Fruit fly (Drosophila melanogaster) whole organism, embryonic: ENCODE results near the gene VhaSFD.

Source experiments
- Adf1 ChIP-seq: fragments of 200-800 bp; sonication (Bioruptor generic); IDR thresholded peaks from 2 replicates; pipeline ENCODE4 v1.3.6; 2022; ENCODE audit warnings: missing biosample characterization, missing genetic modification characterization
- Atf6 ChIP-seq: fragments of 200-800 bp; sonication (Bioruptor generic); IDR thresholded peaks from 2 replicates; pipeline ENCODE4 v1.3.6; 2022; ENCODE audit warnings: missing biosample characterization, missing genetic modification characterization
- B-H1 ChIP-seq: fragments of 200-800 bp; sonication (Bioruptor generic); IDR thresholded peaks from 3 replicates; pipeline ENCODE4 v1.3.6; 2022; ENCODE audit warnings: missing biosample characterization, missing genetic modification characterization
- Bdp1 ChIP-seq: fragments of 200-800 bp; sonication (Bioruptor generic); optimal IDR thresholded peaks from 3 replicates; lab custom pipeline; 2016; ENCODE audit warnings: missing biosample characterization, missing genetic modification characterization
- Blimp-1 ChIP-seq: fragments of 200-800 bp; sonication (Bioruptor generic); optimal IDR thresholded peaks from 3 replicates; lab custom pipeline; 2018; ENCODE audit warnings: missing biosample characterization, missing genetic modification characterization, mild to moderate bottlenecking, moderate library complexity, missing genetic modification reagents
- CG10979 ChIP-seq: fragments of 200-800 bp; sonication (Bioruptor generic); optimal IDR thresholded peaks from 2 replicates; lab custom pipeline; 2018; ENCODE audit warnings: missing biosample characterization, mild to moderate bottlenecking, missing genetic modification characterization, moderate library complexity
- CG11093 ChIP-seq: fragments of 200-800 bp; sonication (Bioruptor generic); IDR thresholded peaks from 3 replicates; pipeline ENCODE4 v1.3.6; 2022; ENCODE audit warnings: missing biosample characterization, missing genetic modification characterization
- CG11723 ChIP-seq: fragments of 200-800 bp; sonication (Bioruptor generic); optimal IDR thresholded peaks from 2 replicates; lab custom pipeline; 2017; ENCODE audit warnings: missing biosample characterization, mild to moderate bottlenecking, missing genetic modification characterization
- CG12942 ChIP-seq: fragments of 200-800 bp; sonication (Bioruptor generic); optimal IDR thresholded peaks from 3 replicates; lab custom pipeline; 2016; ENCODE audit warnings: missing biosample characterization, missing genetic modification characterization
- CG14860 ChIP-seq: fragments of 200-800 bp; sonication (Bioruptor generic); IDR thresholded peaks from 3 replicates; pipeline ENCODE4 v1.3.6; 2022; ENCODE audit warnings: missing biosample characterization, missing genetic modification characterization; ENCODE audit not compliant: partially characterized antibody
- CG16863 ChIP-seq: fragments of 200-800 bp; sonication (Bioruptor generic); optimal IDR thresholded peaks from 3 replicates; lab custom pipeline; 2016; ENCODE audit warnings: missing biosample characterization, missing genetic modification characterization
- CG17568 ChIP-seq: fragments of 200-800 bp; sonication (Bioruptor generic); optimal IDR thresholded peaks from 2 replicates; lab custom pipeline; 2018; ENCODE audit warnings: missing biosample characterization, mild to moderate bottlenecking, missing genetic modification characterization, moderate library complexity
- CG1792 ChIP-seq: fragments of 200-800 bp; sonication (Bioruptor generic); optimal IDR thresholded peaks from 2 replicates; lab custom pipeline; 2016; ENCODE audit warnings: missing biosample characterization, missing genetic modification characterization
- CG30403 ChIP-seq: fragments of 200-800 bp; sonication (Bioruptor generic); optimal IDR thresholded peaks from 3 replicates; lab custom pipeline; 2016; ENCODE audit warnings: missing biosample characterization, missing genetic modification characterization
- CG3281 ChIP-seq: fragments of 200-800 bp; sonication (Bioruptor generic); optimal IDR thresholded peaks from 3 replicates; lab custom pipeline; 2017; ENCODE audit warnings: missing biosample characterization, mild to moderate bottlenecking, missing genetic modification characterization
- CG3995 ChIP-seq: fragments of 200-800 bp; sonication (Bioruptor generic); optimal IDR thresholded peaks from 3 replicates; lab custom pipeline; 2016; ENCODE audit warnings: missing biosample characterization, missing genetic modification characterization
- CG4854 ChIP-seq: fragments of 200-800 bp; sonication (Bioruptor generic); optimal IDR thresholded peaks from 2 replicates; lab custom pipeline; 2016; ENCODE audit warnings: missing biosample characterization, missing genetic modification characterization, inconsistent platforms
- CG5180 ChIP-seq: fragments of 200-800 bp; sonication (Bioruptor generic); optimal IDR thresholded peaks from 3 replicates; lab custom pipeline; 2017; ENCODE audit warnings: missing biosample characterization, missing genetic modification characterization, mild to moderate bottlenecking, moderate library complexity, missing genetic modification reagents
- CG6175 ChIP-seq: fragments of 200-800 bp; sonication (Bioruptor generic); IDR thresholded peaks from 3 replicates; pipeline ENCODE4 v1.3.6; 2022; ENCODE audit warnings: missing biosample characterization, missing genetic modification characterization
- CG6791 ChIP-seq: fragments of 200-800 bp; sonication (Bioruptor generic); IDR thresholded peaks from 3 replicates; pipeline ENCODE4 v1.3.6; 2022; ENCODE audit warnings: missing biosample characterization, missing genetic modification characterization; ENCODE audit not compliant: partially characterized antibody
- CG7271 ChIP-seq: fragments of 200-800 bp; sonication (Bioruptor generic); optimal IDR thresholded peaks from 2 replicates; lab custom pipeline; 2018; ENCODE audit warnings: missing biosample characterization, mild to moderate bottlenecking, missing genetic modification characterization, moderate library complexity
- CG7963 ChIP-seq: fragments of 200-800 bp; sonication (Bioruptor generic); IDR thresholded peaks from 3 replicates; pipeline ENCODE4 v1.3.6; 2022; ENCODE audit warnings: missing biosample characterization, missing genetic modification characterization; ENCODE audit not compliant: partially characterized antibody
- CG7987 ChIP-seq: fragments of 200-800 bp; sonication (Bioruptor generic); optimal IDR thresholded peaks from 2 replicates; lab custom pipeline; 2018; ENCODE audit warnings: missing biosample characterization, mild to moderate bottlenecking, missing genetic modification characterization, moderate library complexity
- D19A ChIP-seq: fragments of 200-800 bp; optimal IDR thresholded peaks from 3 replicates; lab custom pipeline; 2019; ENCODE audit warnings: missing biosample characterization, mild to moderate bottlenecking, missing genetic modification characterization, moderate library complexity
- Dbx ChIP-seq: fragments of 200-800 bp; sonication (Bioruptor generic); IDR thresholded peaks from 3 replicates; pipeline ENCODE4 v1.3.6; 2022; ENCODE audit warnings: missing biosample characterization, missing genetic modification characterization
- Drgx ChIP-seq: fragments of 200-800 bp; sonication (Bioruptor generic); IDR thresholded peaks from 2 replicates; pipeline ENCODE4 v1.3.6; 2022; ENCODE audit warnings: missing biosample characterization, missing genetic modification characterization
- HLHmδ ChIP-seq: fragments of 200-800 bp; sonication (Bioruptor generic); optimal IDR thresholded peaks from 2 replicates; lab custom pipeline; 2018; ENCODE audit warnings: missing biosample characterization, mild to moderate bottlenecking, missing genetic modification characterization, moderate library complexity
- Hsf ChIP-seq: fragments of 200-800 bp; sonication (Bioruptor generic); optimal IDR thresholded peaks from 3 replicates; lab custom pipeline; 2016; ENCODE audit warnings: missing biosample characterization, missing genetic modification characterization
- MESR4 ChIP-seq: fragments of 200-800 bp; sonication (Bioruptor generic); optimal IDR thresholded peaks from 2 replicates; lab custom pipeline; 2018; ENCODE audit warnings: missing biosample characterization, mild to moderate bottlenecking, missing genetic modification characterization, moderate library complexity
- Poxn ChIP-seq: fragments of 200-800 bp; sonication (Bioruptor generic); IDR thresholded peaks from 2 replicates; pipeline ENCODE4 v1.3.6; 2022; ENCODE audit warnings: missing biosample characterization, missing genetic modification characterization
- Ravus ChIP-seq: fragments of 200-800 bp; sonication (Bioruptor generic); IDR thresholded peaks from 2 replicates; pipeline ENCODE4 v1.3.6; 2022; ENCODE audit warnings: missing biosample characterization, missing genetic modification characterization
- Rx ChIP-seq: fragments of 200-800 bp; sonication (Bioruptor generic); IDR thresholded peaks from 2 replicates; pipeline ENCODE4 v1.3.6; 2022; ENCODE audit warnings: missing biosample characterization, missing genetic modification characterization
- abd-A ChIP-seq: fragments of 200-800 bp; sonication (Bioruptor generic); optimal IDR thresholded peaks from 3 replicates; lab custom pipeline; 2019; ENCODE audit warnings: missing biosample characterization, mild to moderate bottlenecking, missing genetic modification characterization, moderate library complexity
- ara ChIP-seq: fragments of 200-800 bp; sonication (Bioruptor generic); IDR thresholded peaks from 2 replicates; pipeline ENCODE4 v1.3.6; 2022; ENCODE audit warnings: missing biosample characterization, missing genetic modification characterization
- ase ChIP-seq: fragments of 200-800 bp; sonication (Bioruptor generic); IDR thresholded peaks from 3 replicates; pipeline ENCODE4 v1.3.6; 2022; ENCODE audit warnings: missing biosample characterization, missing genetic modification characterization
- bab2 ChIP-seq: fragments of 200-800 bp; sonication (Bioruptor generic); optimal IDR thresholded peaks from 2 replicates; lab custom pipeline; 2016; ENCODE audit warnings: missing biosample characterization, missing genetic modification characterization
- crc ChIP-seq: fragments of 200-800 bp; sonication (Bioruptor generic); optimal IDR thresholded peaks from 2 replicates; lab custom pipeline; 2016; ENCODE audit warnings: missing biosample characterization, missing genetic modification characterization
- dmrt11E ChIP-seq: fragments of 200-800 bp; sonication (Bioruptor generic); optimal IDR thresholded peaks from 3 replicates; lab custom pipeline; 2018; ENCODE audit warnings: missing biosample characterization, mild to moderate bottlenecking, missing genetic modification characterization, moderate library complexity
- en ChIP-seq: fragments of 200-800 bp; sonication (Bioruptor generic); optimal IDR thresholded peaks from 2 replicates; lab custom pipeline; 2016; ENCODE audit warnings: missing biosample characterization, missing genetic modification characterization
- ewg ChIP-seq: fragments of 200-800 bp; sonication (Bioruptor generic); optimal IDR thresholded peaks from 3 replicates; lab custom pipeline; 2017; ENCODE audit warnings: mild to moderate bottlenecking, missing biosample characterization, missing genetic modification reagents, missing genetic modification characterization
- exex ChIP-seq: fragments of 200-800 bp; sonication (Bioruptor generic); optimal IDR thresholded peaks from 4 replicates; lab custom pipeline; 2018; ENCODE audit warnings: missing biosample characterization, mild to moderate bottlenecking, missing genetic modification characterization, moderate library complexity
- gfzf ChIP-seq: fragments of 200-800 bp; sonication (Bioruptor generic); optimal IDR thresholded peaks from 2 replicates; lab custom pipeline; 2016; ENCODE audit warnings: missing biosample characterization, mild to moderate bottlenecking, missing genetic modification characterization, moderate library complexity
- pzg ChIP-seq: fragments of 200-800 bp; sonication (Bioruptor generic); optimal IDR thresholded peaks from 3 replicates; lab custom pipeline; 2018; ENCODE audit warnings: missing biosample characterization, mild to moderate bottlenecking, missing genetic modification characterization, moderate library complexity
- salm ChIP-seq: fragments of 200-800 bp; sonication (Bioruptor generic); optimal IDR thresholded peaks from 2 replicates; lab custom pipeline; 2018; ENCODE audit warnings: missing biosample characterization, mild to moderate bottlenecking, missing genetic modification characterization
- sens-2 ChIP-seq: fragments of 200-800 bp; sonication (Bioruptor generic); IDR thresholded peaks from 2 replicates; pipeline ENCODE4 v1.3.6; 2022; ENCODE audit warnings: missing biosample characterization, missing genetic modification characterization
- slbo ChIP-seq: fragments of 200-800 bp; sonication (Bioruptor generic); IDR thresholded peaks from 2 replicates; pipeline ENCODE4 v1.3.6; 2022; ENCODE audit warnings: missing biosample characterization, missing genetic modification characterization
- sob ChIP-seq: fragments of 200-800 bp; sonication (Bioruptor generic); IDR thresholded peaks from 2 replicates; pipeline ENCODE4 v1.3.6; 2022; ENCODE audit warnings: missing biosample characterization, missing genetic modification characterization
- tup ChIP-seq: fragments of 200-800 bp; sonication (Bioruptor generic); optimal IDR thresholded peaks from 2 replicates; lab custom pipeline; 2016; ENCODE audit warnings: missing biosample characterization, mild to moderate bottlenecking, missing genetic modification characterization, moderate library complexity
- vnd ChIP-seq: fragments of 200-800 bp; sonication (Bioruptor generic); IDR thresholded peaks from 3 replicates; pipeline ENCODE4 v1.3.6; 2022; ENCODE audit warnings: missing biosample characterization, missing genetic modification characterization; ENCODE audit not compliant: partially characterized antibody
- zen ChIP-seq: fragments of 200-800 bp; sonication (Bioruptor generic); optimal IDR thresholded peaks from 3 replicates; lab custom pipeline; 2018; ENCODE audit warnings: missing biosample characterization, mild to moderate bottlenecking, missing genetic modification characterization, moderate library complexity

Gene VhaSFD

DNA sequence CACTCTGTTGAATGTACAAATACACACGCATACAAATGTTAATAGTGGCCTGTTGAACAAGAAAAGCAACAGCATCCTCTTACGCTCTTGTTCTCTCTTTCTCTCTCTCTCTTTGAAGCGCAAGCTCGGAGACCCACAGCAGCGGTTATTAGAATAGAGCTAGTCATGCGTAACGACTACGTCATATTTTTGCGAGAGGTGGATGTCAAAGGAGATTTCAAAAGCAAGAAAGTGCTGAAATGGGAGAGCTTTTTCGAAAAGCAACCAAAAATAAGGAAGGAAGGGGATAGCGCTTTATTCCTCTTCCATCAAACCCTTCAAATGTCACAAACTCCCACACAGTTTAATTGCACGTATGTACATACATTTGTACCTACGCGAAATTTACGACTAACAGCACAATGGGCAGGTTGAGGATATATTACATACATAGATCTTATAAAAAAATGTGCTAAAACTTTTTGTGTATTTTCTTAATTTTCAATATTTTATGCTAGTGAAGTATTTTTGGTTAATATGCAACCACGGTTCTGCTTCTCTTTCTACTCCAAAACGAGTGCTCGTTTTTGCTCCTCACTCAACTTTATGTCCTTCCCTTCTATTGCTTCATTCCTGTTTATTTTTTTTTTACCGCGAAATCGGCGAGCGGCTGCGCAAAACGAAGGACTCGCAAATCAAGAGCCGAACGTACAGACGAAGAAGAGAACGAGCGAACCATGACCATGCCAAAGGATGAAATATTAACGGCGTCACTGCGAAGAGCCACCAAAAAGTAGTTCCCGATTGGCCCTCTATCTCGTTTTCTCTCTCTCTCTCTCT is 37.6 kb downstream of the VhaSFD start (continued):
- TF ChIP-seq CG6791 (GFP tag; lab: Robert Waterston, UW) (no peak), zen (no peak), HLHmδ (GFP tag; lab: Kevin White, UChicago) (no peak), CG7963 (no peak), CG7987 (GFP tag; lab: Kevin White, UChicago) (no peak), tup (GFP tag; lab: Kevin White, UChicago) (no peak), vnd (GFP tag; lab: Robert Waterston, UW) (no peak), CG6175 (no peak), Dbx (GFP tag; lab: Robert Waterston, UW) (0 out of 3 replicates have a peak, but pooled peaks have one; percentile 15), CG17568 (GFP tag; lab: Kevin White, UChicago) (peak; percentile 13), Ravus (no peak), CG14860 (GFP tag; lab: Robert Waterston, UW) (no peak), CG12942 (GFP tag; lab: Kevin White, UChicago) (no peak), exex (tag; lab: Kevin White, UChicago) (no peak), B-H1 (GFP tag; lab: Robert Waterston, UW) (no peak), Rx (no peak), abd-A (tag; lab: Kevin White, UChicago) (no peak), CG4854 (GFP tag; lab: Kevin White, UChicago) (peak; percentile 14), CG16863 (no peak), Bdp1 (no peak), CG3281 (GFP tag; lab: Kevin White, UChicago) (no peak), D19A (tag; lab: Kevin White, UChicago) (no peak), slbo (GFP tag; lab: Robert Waterston, UW) (peak; percentile 57), CG11723 (peak; percentile 27), Adf1 (no peak), CG1792 (no peak), dmrt11E (no peak), Atf6 (GFP tag; lab: Robert Waterston, UW) (no peak), bab2 (GFP tag; lab: Kevin White, UChicago) (peak; percentile 26), gfzf (GFP tag; lab: Kevin White, UChicago) (no peak), CG3995 (GFP tag; lab: Kevin White, UChicago) (no peak), crc (GFP tag; lab: Kevin White, UChicago) (no peak), ara (GFP tag; lab: Robert Waterston, UW) (no peak), Poxn (GFP tag; lab: Robert Waterston, UW) (no peak), Hsf (peak; percentile 28), Blimp-1 (GFP tag; lab: Kevin White, UChicago) (no peak), pzg (GFP tag; lab: Kevin White, UChicago) (no peak), MESR4 (GFP tag; lab: Kevin White, UChicago) (no peak), en (GFP tag; lab: Kevin White, UChicago) (no peak), CG5180 (GFP tag; lab: Kevin White, UChicago) (no peak), CG10979 (no peak), Drgx (no peak), CG7271 (no peak), CG30403 (GFP tag; lab: Kevin White, UChicago) (peak; percentile 51), CG11093 (GFP tag; lab: Robert Waterston, UW) (no peak), salm (no peak), ewg (GFP tag; lab: Kevin White, UChicago) (peak; percentile 84), sens-2 (GFP tag; lab: Robert Waterston, UW) (no peak), ase (GFP tag; lab: Robert Waterston, UW) (no peak), sob (GFP tag; lab: Robert Waterston, UW) (no peak)
